Worm (Caenorhabditis elegans) whole organism, young adult: ENCODE data around the gene gsto-3.

ENCODE experiments used
- B0019.2 ChIP-seq: fragments of 200-800 bp; sonication (Bioruptor generic); conservative IDR thresholded peaks from 2 replicates; pipeline ENCODE4 v1.3.6; 2022; ENCODE audit warnings: missing genetic modification reagents, missing genetic modification characterization, missing compliant biosample characterization
- C06A6.2 ChIP-seq: fragments of 200-800 bp; sonication (Bioruptor generic); conservative IDR thresholded peaks from 2 replicates; pipeline ENCODE4 v1.3.6; 2022; ENCODE audit warnings: missing genetic modification characterization, missing compliant biosample characterization
- F10E7.11 ChIP-seq: sonication (generic microtip); optimal IDR thresholded peaks from 2 replicates; lab custom pipeline; 2017; ENCODE audit warnings: mild to moderate bottlenecking, missing genetic modification characterization, moderate library complexity, missing compliant biosample characterization
- F22D6.2 ChIP-seq: sonication (generic microtip); optimal IDR thresholded peaks from 2 replicates; lab custom pipeline; 2016; ENCODE audit warnings: mild to moderate bottlenecking, missing genetic modification characterization, missing compliant biosample characterization
- F49E8.2 ChIP-seq: sonication (generic microtip); optimal IDR thresholded peaks from 3 replicates; lab custom pipeline; 2017; ENCODE audit warnings: missing genetic modification characterization, mild to moderate bottlenecking, missing compliant biosample characterization, antibody characterized with exemption, moderate library complexity; ENCODE audit not compliant: insufficient read depth
- F57A8.1 ChIP-seq: fragments of 200-800 bp; sonication (Bioruptor generic); optimal IDR thresholded peaks from 2 replicates; lab custom pipeline; 2018; ENCODE audit warnings: mild to moderate bottlenecking, missing genetic modification characterization, moderate library complexity, missing compliant biosample characterization
- T07F8.4 ChIP-seq: sonication (generic microtip); optimal IDR thresholded peaks from 2 replicates; lab custom pipeline; 2016; ENCODE audit warnings: mild to moderate bottlenecking, missing genetic modification characterization, moderate library complexity, missing compliant biosample characterization
- Y53G8AR.9 ChIP-seq: fragments of 200-800 bp; sonication (Bioruptor generic); conservative IDR thresholded peaks from 2 replicates; pipeline ENCODE4 v1.3.6; 2022; ENCODE audit warnings: missing genetic modification reagents, missing genetic modification characterization, missing compliant biosample characterization
- Y67H2A.10 ChIP-seq: fragments of 200-800 bp; sonication (Bioruptor generic); conservative IDR thresholded peaks from 2 replicates; pipeline ENCODE4 v1.3.6; 2022; ENCODE audit warnings: missing genetic modification reagents, missing genetic modification characterization, missing compliant biosample characterization
- Y95B8A.8 ChIP-seq: fragments of 200-800 bp; sonication (Bioruptor generic); IDR thresholded peaks from 2 replicates; pipeline ENCODE4 v1.3.6; 2022; ENCODE audit warnings: missing genetic modification reagents, missing genetic modification characterization, missing compliant biosample characterization
- akir-1 ChIP-seq: fragments of 200-800 bp; sonication (Bioruptor generic); optimal IDR thresholded peaks from 2 replicates; lab custom pipeline; 2018; ENCODE audit warnings: mild to moderate bottlenecking, missing genetic modification characterization, moderate library complexity, missing compliant biosample characterization
- ama-1 ChIP-seq, 3 experiments: fragments of 150-350 bp in 1 of 3; sonication (generic microtip) in 2 of 3; optimal IDR thresholded peaks; 2 replicates each; lab custom pipeline; 2014 to 2018; ENCODE audit warnings: missing biosample characterization in 2 of 3, missing genetic modification characterization in 2 of 3, missing genetic modification reagents in 2 of 3
- aptf-3 ChIP-seq: fragments of 200-800 bp; sonication (Bioruptor generic); IDR thresholded peaks from 2 replicates; pipeline ENCODE4 v1.3.6; 2022; ENCODE audit warnings: missing genetic modification characterization, missing compliant biosample characterization
- atf-7 ChIP-seq: sonication (generic microtip); optimal IDR thresholded peaks from 2 replicates; lab custom pipeline; 2017; ENCODE audit warnings: mild to moderate bottlenecking, missing genetic modification characterization, missing compliant biosample characterization
- athp-1 ChIP-seq: sonication (generic microtip); optimal IDR thresholded peaks from 2 replicates; lab custom pipeline; 2017; ENCODE audit warnings: mild to moderate bottlenecking, missing genetic modification characterization, missing compliant biosample characterization
- attf-3 ChIP-seq: fragments of 200-800 bp; sonication (Bioruptor generic); conservative IDR thresholded peaks from 2 replicates; pipeline ENCODE4 v1.3.6; 2022; ENCODE audit warnings: missing genetic modification reagents, missing genetic modification characterization, missing compliant biosample characterization
- bed-2 ChIP-seq: fragments of 200-800 bp; sonication (Bioruptor generic); IDR thresholded peaks from 2 replicates; pipeline ENCODE4 v1.3.6; 2022; ENCODE audit warnings: missing genetic modification reagents, missing genetic modification characterization, missing compliant biosample characterization
- cebp-1 ChIP-seq, 2 experiments: fragments of 200-800 bp in 1 of 2; sonication (Bioruptor generic) in 1 of 2; sonication (generic microtip) in 1 of 2; IDR thresholded peaks in 1 of 2; optimal IDR thresholded peaks in 1 of 2; 2 replicates each; pipeline versions ENCODE4 v1.3.6 to Lab custom; 2017 to 2022; ENCODE audit warnings: missing compliant biosample characterization in 2 of 2, missing genetic modification characterization in 2 of 2, mild to moderate bottlenecking in 1 of 2, missing genetic modification reagents in 1 of 2, moderate library complexity in 1 of 2
- cebp-2 ChIP-seq: fragments of 200-800 bp; sonication (Bioruptor generic); IDR thresholded peaks from 2 replicates; pipeline ENCODE4 v1.3.6; 2022; ENCODE audit warnings: missing genetic modification characterization, missing compliant biosample characterization
- ceh-79 ChIP-seq: sonication (generic microtip); optimal IDR thresholded peaks from 2 replicates; lab custom pipeline; 2017; ENCODE audit warnings: mild to moderate bottlenecking, missing genetic modification characterization, missing compliant biosample characterization
- ceh-91 ChIP-seq: fragments of 200-800 bp; sonication (Bioruptor generic); IDR thresholded peaks from 2 replicates; pipeline ENCODE4 v1.3.6; 2022; ENCODE audit warnings: missing genetic modification reagents, missing genetic modification characterization, missing compliant biosample characterization
- chd-7 ChIP-seq: sonication (generic microtip); optimal IDR thresholded peaks from 2 replicates; lab custom pipeline; 2016; ENCODE audit warnings: mild to moderate bottlenecking, missing genetic modification characterization, moderate library complexity, missing compliant biosample characterization
- dox-1 ChIP-seq: fragments of 200-800 bp; sonication (Bioruptor generic); IDR thresholded peaks from 2 replicates; pipeline ENCODE4 v1.3.6; 2022; ENCODE audit warnings: missing genetic modification reagents, missing genetic modification characterization, missing compliant biosample characterization
- egl-44 ChIP-seq: fragments of 200-800 bp; sonication (Bioruptor generic); IDR thresholded peaks from 2 replicates; pipeline ENCODE4 v1.3.6; 2022; ENCODE audit warnings: missing genetic modification reagents, missing genetic modification characterization, missing compliant biosample characterization
- egrh-3 ChIP-seq: fragments of 200-800 bp; sonication (Bioruptor generic); IDR thresholded peaks from 2 replicates; pipeline ENCODE4 v1.3.6; 2022; ENCODE audit warnings: missing genetic modification reagents, missing genetic modification characterization, missing compliant biosample characterization
- ekl-4 ChIP-seq: fragments of 200-800 bp; sonication (Bioruptor generic); IDR thresholded peaks from 2 replicates; pipeline ENCODE4 v1.3.6; 2022; ENCODE audit warnings: missing genetic modification reagents, missing genetic modification characterization, missing compliant biosample characterization
- ets-4 ChIP-seq: fragments of 200-800 bp; sonication (Bioruptor generic); optimal IDR thresholded peaks from 2 replicates; lab custom pipeline; 2018; ENCODE audit warnings: mild to moderate bottlenecking, missing genetic modification characterization, missing compliant biosample characterization
- gei-17 ChIP-seq: fragments of 200-800 bp; sonication (Bioruptor generic); optimal IDR thresholded peaks from 2 replicates; lab custom pipeline; 2018; ENCODE audit warnings: mild to moderate bottlenecking, missing genetic modification characterization, missing compliant biosample characterization
- hlh-12 ChIP-seq: sonication (generic microtip); optimal IDR thresholded peaks from 2 replicates; lab custom pipeline; 2016; ENCODE audit warnings: missing genetic modification characterization, missing compliant biosample characterization
- hmg-20 ChIP-seq: fragments of 200-800 bp; sonication (Bioruptor generic); IDR thresholded peaks from 2 replicates; pipeline ENCODE4 v1.3.6; 2022; ENCODE audit warnings: missing genetic modification reagents, missing genetic modification characterization, missing compliant biosample characterization
- lin-26 ChIP-seq: fragments of 200-800 bp; sonication (Bioruptor generic); IDR thresholded peaks from 2 replicates; pipeline ENCODE4 v1.3.6; 2022; ENCODE audit warnings: missing genetic modification reagents, missing genetic modification characterization, missing compliant biosample characterization
- lin-40 ChIP-seq: sonication (generic microtip); optimal IDR thresholded peaks from 2 replicates; lab custom pipeline; 2016; ENCODE audit warnings: missing genetic modification characterization, mild to moderate bottlenecking, missing compliant biosample characterization, missing genotype, missing genetic modification reagents
- lin-54 ChIP-seq: fragments of 200-800 bp; sonication (Bioruptor generic); optimal IDR thresholded peaks from 2 replicates; lab custom pipeline; 2018; ENCODE audit warnings: mild to moderate bottlenecking, missing genetic modification characterization, missing compliant biosample characterization
- lsl-1 ChIP-seq: fragments of 200-800 bp; sonication (Bioruptor generic); optimal IDR thresholded peaks from 2 replicates; lab custom pipeline; 2018; ENCODE audit warnings: mild to moderate bottlenecking, missing genetic modification characterization, moderate library complexity, missing compliant biosample characterization
- madf-10 ChIP-seq: sonication (generic microtip); optimal IDR thresholded peaks from 2 replicates; lab custom pipeline; 2016; ENCODE audit warnings: mild to moderate bottlenecking, missing genetic modification characterization, missing compliant biosample characterization
- mcd-1 ChIP-seq: fragments of 200-800 bp; sonication (Bioruptor generic); IDR thresholded peaks from 2 replicates; pipeline ENCODE4 v1.3.6; 2022; ENCODE audit warnings: missing genetic modification reagents, missing genetic modification characterization, missing compliant biosample characterization
- mxl-1 ChIP-seq: sonication (generic microtip); optimal IDR thresholded peaks from 2 replicates; lab custom pipeline; 2016; ENCODE audit warnings: missing genetic modification characterization, missing compliant biosample characterization
- nhr-179 ChIP-seq: sonication (generic microtip); optimal IDR thresholded peaks from 2 replicates; lab custom pipeline; 2016; ENCODE audit warnings: mild to moderate bottlenecking, missing genetic modification characterization, missing compliant biosample characterization
- nhr-80 ChIP-seq: sonication (generic microtip); optimal IDR thresholded peaks from 2 replicates; lab custom pipeline; 2016; ENCODE audit warnings: missing genetic modification characterization, missing compliant biosample characterization
- rcor-1 ChIP-seq: fragments of 200-800 bp; sonication (Bioruptor generic); IDR thresholded peaks from 2 replicates; pipeline ENCODE4 v1.3.6; 2022; ENCODE audit warnings: missing genetic modification reagents, missing genetic modification characterization, missing compliant biosample characterization
- snpc-4 ChIP-seq, 5 experiments: fragments of 150-350 bp in 1 of 5; sonication (generic microtip) in 4 of 5; optimal IDR thresholded peaks; 2 replicates each; lab custom pipeline; 2014 to 2018; ENCODE audit warnings: missing genetic modification characterization in 5 of 5, missing biosample characterization in 3 of 5, antibody characterized with exemption in 2 of 5, mild to moderate bottlenecking in 2 of 5, missing compliant biosample characterization in 2 of 5, missing genotype in 2 of 5, moderate library complexity in 2 of 5, missing genetic modification reagents in 1 of 5
- somi-1 ChIP-seq: fragments of 200-800 bp; sonication (Bioruptor generic); optimal IDR thresholded peaks from 2 replicates; lab custom pipeline; 2018; ENCODE audit warnings: mild to moderate bottlenecking, missing genetic modification characterization, missing compliant biosample characterization
- tbp1 ChIP-seq: fragments of 200-800 bp; sonication (Bioruptor generic); optimal IDR thresholded peaks from 2 replicates; lab custom pipeline; 2018; ENCODE audit warnings: mild to moderate bottlenecking, missing genetic modification characterization, missing compliant biosample characterization
- tlf-1 ChIP-seq: fragments of 200-800 bp; sonication (Bioruptor generic); optimal IDR thresholded peaks from 2 replicates; lab custom pipeline; 2018; ENCODE audit warnings: mild to moderate bottlenecking, missing genetic modification characterization, missing compliant biosample characterization

The gsto-3 gene

DNA sequence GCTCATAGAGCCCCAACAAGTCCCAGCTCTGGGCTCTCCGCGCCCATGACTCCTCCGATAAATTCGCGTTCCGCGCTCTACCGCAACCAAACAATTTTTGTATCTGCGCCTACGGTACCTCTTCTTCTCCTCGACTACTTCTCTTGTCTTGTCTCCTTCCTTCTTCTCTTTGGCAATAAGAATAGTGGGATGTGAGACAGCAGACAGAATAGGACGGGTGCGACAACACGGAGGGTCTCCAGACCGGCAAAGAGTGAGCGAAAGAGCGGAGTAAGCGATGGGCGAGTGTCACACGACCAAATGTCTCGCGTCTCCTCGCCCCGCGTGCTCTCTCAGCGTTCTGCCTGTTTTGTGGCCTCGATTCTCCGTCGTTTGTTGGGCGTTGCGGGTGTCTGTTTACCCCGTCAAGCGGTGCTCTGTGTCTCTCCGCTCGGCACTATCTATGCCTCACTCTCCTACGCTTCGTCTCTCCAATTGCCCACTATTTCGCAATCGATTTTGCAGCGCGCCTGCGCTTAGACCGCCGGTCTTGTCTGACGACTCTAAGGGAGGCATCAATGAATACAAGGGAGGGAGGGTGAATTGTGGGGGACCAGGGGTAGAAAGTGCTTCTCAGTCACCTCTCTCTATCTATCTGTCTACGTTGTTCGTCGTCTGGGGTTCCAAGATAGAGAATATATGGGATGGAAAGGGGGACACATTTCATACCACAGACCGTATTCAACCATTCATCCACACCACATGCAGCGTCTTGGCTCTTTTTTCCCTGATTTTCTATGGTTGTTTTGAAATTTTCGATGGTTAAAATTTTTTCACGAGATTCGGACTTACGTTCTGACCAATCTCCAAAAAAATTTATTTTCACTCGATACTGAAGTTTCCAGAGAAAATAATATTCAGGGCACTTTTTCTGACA, 26.3 kb downstream of the gsto-3 start, which contains the start of gene gei-4 (continued):
- no peak for TF ChIP-seq F10E7.11
- peak; percentile 65 for TF ChIP-seq akir-1 (GFP tag; lab: Kevin White, UChicago)
- TF ChIP-seq lin-26 (GFP tag; lab: Robert Waterston, UW): peak; percentile 46; the same call in 1 of the 2 replicates
- peak; percentile 91 for TF ChIP-seq nhr-80 (tag; lab: Kevin White, UChicago)
- peak; percentile 69 for TF ChIP-seq somi-1 (GFP tag; lab: Kevin White, UChicago)
- peak; percentile 32 for TF ChIP-seq tlf-1 (GFP tag; lab: Kevin White, UChicago)
- TF ChIP-seq F57A8.1 (GFP tag; lab: Kevin White, UChicago): no peak
- TF ChIP-seq aptf-3 (GFP tag; lab: Robert Waterston, UW): no peak
- TF ChIP-seq hmg-20 (GFP tag; lab: Robert Waterston, UW): peak; percentile 54; the same call in 1 of the 2 replicates
- TF ChIP-seq lin-54 (GFP tag; lab: Kevin White, UChicago): peak; percentile 38
- TF ChIP-seq C06A6.2: 0 out of 2 replicates have a peak, but pooled peaks have one; percentile 25
- no peak for TF ChIP-seq nhr-179 (tag; lab: Kevin White, UChicago)
- TF ChIP-seq gei-17 (GFP tag; lab: Kevin White, UChicago): peak; percentile 58
- TF ChIP-seq Y95B8A.8: peak; percentile 29; the same call in 1 of the 2 replicates
- no peak for TF ChIP-seq bed-2
- peak; percentile 48; the same call in 1 of the 2 replicates for TF ChIP-seq attf-3 (GFP tag; lab: Robert Waterston, UW)
- 0 out of 2 replicates have a peak, but pooled peaks have one; percentile 47 for TF ChIP-seq Y67H2A.10
- TF ChIP-seq hlh-12 (tag; lab: Kevin White, UChicago): no peak
- peak; percentile 95 for TF ChIP-seq cebp-1 (GFP tag; IDR thresholded peaks at IDR 0.05; lab: Robert Waterston, UW)
- TF ChIP-seq cebp-1 (tag; optimal IDR thresholded peaks at IDR 0.05; lab: Kevin White, UChicago): peak; percentile 100
- TF ChIP-seq mcd-1 (GFP tag; lab: Robert Waterston, UW): peak; percentile 75
- TF ChIP-seq lin-40: peak; percentile 92
- TF ChIP-seq cebp-2: no peak
- 0 out of 2 replicates have a peak, but pooled peaks have one; percentile 5 for TF ChIP-seq rcor-1 (GFP tag; lab: Robert Waterston, UW)
- no peak for TF ChIP-seq athp-1 (tag; lab: Kevin White, UChicago)
- no peak for TF ChIP-seq ceh-91 (GFP tag; lab: Robert Waterston, UW)
- TF ChIP-seq mxl-1 (tag; lab: Kevin White, UChicago): peak; percentile 28
- no peak for TF ChIP-seq B0019.2 (GFP tag; lab: Robert Waterston, UW)
- TF ChIP-seq egl-44 (GFP tag; lab: Robert Waterston, UW): peak; percentile 54; the same call in 1 of the 2 replicates
- no peak for TF ChIP-seq F49E8.2 (tag; lab: Kevin White, UChicago)
- TF ChIP-seq madf-10 (tag; lab: Kevin White, UChicago): peak; percentile 76
- TF ChIP-seq ekl-4: peak; percentile 64
- peak; percentile 51 for TF ChIP-seq F22D6.2 (tag; lab: Kevin White, UChicago)
- peak; percentile 62 for TF ChIP-seq ama-1 (optimal IDR thresholded peaks at IDR 0.05; lab: Kevin White, UChicago)
- TF ChIP-seq ama-1 (GFP tag; optimal IDR thresholded peaks at IDR 0.05; lab: Kevin White, UChicago): no peak
- TF ChIP-seq Y53G8AR.9 (GFP tag; lab: Robert Waterston, UW): peak; percentile 73; the same call in 1 of the 2 replicates
- no peak for TF ChIP-seq lsl-1 (GFP tag; lab: Kevin White, UChicago)
- TF ChIP-seq T07F8.4 (tag; lab: Kevin White, UChicago): peak; percentile 31
- peak; percentile 79 for TF ChIP-seq ets-4 (GFP tag; lab: Kevin White, UChicago)
- TF ChIP-seq atf-7: peak; percentile 73
- TF ChIP-seq snpc-4 (GFP tag; optimal IDR thresholded peaks at IDR 0.05; lab: Kevin White, UChicago): no peak
- peak in 2 of 4 experiments; percentile 55 to 79 for TF ChIP-seq snpc-4 (tag; optimal IDR thresholded peaks at IDR 0.05; lab: Kevin White, UChicago)
- TF ChIP-seq egrh-3 (GFP tag; lab: Robert Waterston, UW): peak; percentile 77
- TF ChIP-seq dox-1: peak; percentile 81
- peak; percentile 50 for TF ChIP-seq tbp1
- TF ChIP-seq ceh-79 (tag; lab: Kevin White, UChicago): peak; percentile 40
- TF ChIP-seq chd-7: peak; percentile 72
